Worm (Caenorhabditis elegans) whole organism, L4/young adult: ENCODE measurements around the gene C45B11.9.

Source experiments
- W03F9.2 ChIP-seq: fragments of 150-350 bp; optimal IDR thresholded peaks from 2 replicates; lab custom pipeline; 2014; ENCODE audit warnings: missing biosample characterization, missing genetic modification characterization
- dao-5 ChIP-seq: sonication (generic microtip); optimal IDR thresholded peaks from 2 replicates; lab custom pipeline; 2016; ENCODE audit warnings: missing genotype, missing genetic modification characterization, moderate library complexity, missing compliant biosample characterization
- him-1 ChIP-seq: sonication (generic microtip); optimal IDR thresholded peaks from 2 replicates; lab custom pipeline; 2016; ENCODE audit warnings: missing genotype, missing genetic modification reagents, missing genetic modification characterization, missing compliant biosample characterization

- TF ChIP-seq W03F9.2 (tag; lab: Kevin White, UChicago) (no peak), dao-5 (tag; lab: Kevin White, UChicago) (no peak), him-1 (no peak)
These were observed 16.4 kb downstream of the C45B11.9 start for ce11 chrV:11056484-11056883.
